Fruit fly (Drosophila melanogaster) whole organism, wandering third instar larva: ENCODE data around the gene rdx.
A peak's percentile ranks its signal among the peaks of the same experiment; 100 is the strongest.

Source experiments
- Abd-B ChIP-seq: fragments of >200 bp; optimal IDR thresholded peaks from 2 replicates; lab custom pipeline; 2017; ENCODE audit warnings: missing biosample characterization, missing genetic modification characterization
- CG32264 ChIP-seq: fragments of 200-800 bp; sonication (Bioruptor generic); optimal IDR thresholded peaks from 2 replicates; lab custom pipeline; 2016; ENCODE audit warnings: missing biosample characterization, missing genetic modification characterization
- CG9705 ChIP-seq: fragments of 200-800 bp; sonication (Bioruptor generic); optimal IDR thresholded peaks from 2 replicates; lab custom pipeline; 2018; ENCODE audit warnings: missing biosample characterization, mild to moderate bottlenecking, missing genetic modification characterization
- CrebA ChIP-seq: fragments of 200-800 bp; sonication (Bioruptor generic); optimal IDR thresholded peaks from 2 replicates; lab custom pipeline; 2016; ENCODE audit warnings: missing biosample characterization, mild to moderate bottlenecking, missing genetic modification characterization, borderline replicate concordance
- Dfd ChIP-seq: fragments of >200 bp; optimal IDR thresholded peaks from 2 replicates; lab custom pipeline; 2017; ENCODE audit warnings: missing biosample characterization, missing genetic modification characterization
- Dif ChIP-seq: fragments of 200-275, 200-300 bp; sonication (Bioruptor generic); optimal IDR thresholded peaks from 2 replicates; lab custom pipeline; 2018; ENCODE audit warnings: missing biosample characterization, missing genetic modification characterization; ENCODE audit not compliant: partially characterized antibody
- GATAd ChIP-seq: sonication (Bioruptor generic); optimal IDR thresholded peaks from 2 replicates; lab custom pipeline; 2016; ENCODE audit warnings: missing biosample characterization, missing genetic modification characterization
- HLH106 ChIP-seq: fragments of 200-800 bp; optimal IDR thresholded peaks from 3 replicates; lab custom pipeline; 2019; ENCODE audit warnings: missing biosample characterization, mild to moderate bottlenecking, missing genetic modification characterization, moderate library complexity
- Hnf4 ChIP-seq: fragments of 200-800 bp; sonication (Bioruptor generic); optimal IDR thresholded peaks from 2 replicates; lab custom pipeline; 2016; ENCODE audit warnings: missing biosample characterization, mild to moderate bottlenecking, missing genetic modification characterization
- Hr78 ChIP-seq: fragments of >200 bp; optimal IDR thresholded peaks from 2 replicates; lab custom pipeline; 2017; ENCODE audit warnings: missing biosample characterization, missing genetic modification characterization
- Hr83 ChIP-seq: fragments of 200-300 bp; sonication (Bioruptor generic); optimal IDR thresholded peaks from 2 replicates; lab custom pipeline; 2016; ENCODE audit warnings: missing biosample characterization, mild to moderate bottlenecking, missing genetic modification characterization, moderate library complexity; ENCODE audit not compliant: poor library complexity, severe bottlenecking
- Jra ChIP-seq: sonication (Bioruptor generic); optimal IDR thresholded peaks from 2 replicates; lab custom pipeline; 2016; ENCODE audit warnings: missing biosample characterization, missing genetic modification characterization
- Mio ChIP-seq: sonication (Bioruptor generic); optimal IDR thresholded peaks from 2 replicates; lab custom pipeline; 2016; ENCODE audit warnings: missing biosample characterization, missing genetic modification characterization
- N ChIP-seq: fragments of >200 bp; optimal IDR thresholded peaks from 2 replicates; lab custom pipeline; 2018; ENCODE audit warnings: missing biosample characterization, missing external identifiers, missing genetic modification characterization
- OdsH ChIP-seq: fragments of 200-800 bp; sonication (Bioruptor generic); optimal IDR thresholded peaks from 2 replicates; lab custom pipeline; 2016; ENCODE audit warnings: missing biosample characterization, mild to moderate bottlenecking, missing genetic modification characterization
- Rel ChIP-seq, 2 experiments: fragments of 200-800 bp; sonication (Bioruptor generic) in 1 of 2; optimal IDR thresholded peaks; 2 replicates in 1 of 2; 3 replicates in 1 of 2; lab custom pipeline; 2016 to 2019; ENCODE audit warnings: mild to moderate bottlenecking in 2 of 2, missing biosample characterization in 2 of 2, missing genetic modification characterization in 2 of 2, moderate library complexity in 1 of 2
- Sp1 ChIP-seq: fragments of 200-800 bp; sonication (Bioruptor generic); optimal IDR thresholded peaks from 3 replicates; lab custom pipeline; 2019; ENCODE audit warnings: missing biosample characterization, mild to moderate bottlenecking, missing genetic modification characterization, moderate library complexity
- Vsx2 ChIP-seq: fragments of 200-300, 225-300 bp; sonication (Bioruptor generic); optimal IDR thresholded peaks from 2 replicates; lab custom pipeline; 2018; ENCODE audit warnings: missing biosample characterization, missing genetic modification characterization; ENCODE audit not compliant: partially characterized antibody
- br ChIP-seq: fragments of 200-800 bp; sonication (Bioruptor generic); optimal IDR thresholded peaks from 2 replicates; lab custom pipeline; 2016; ENCODE audit warnings: missing biosample characterization, missing genetic modification characterization
- brk ChIP-seq: fragments of 200-800 bp; sonication (Bioruptor generic); optimal IDR thresholded peaks from 2 replicates; lab custom pipeline; 2016; ENCODE audit warnings: missing biosample characterization, mild to moderate bottlenecking, missing genetic modification characterization
- dl ChIP-seq, 2 experiments: fragments of 175-275, 200-275 bp in 1 of 2; fragments of 200-275 bp in 1 of 2; sonication (Bioruptor generic); optimal IDR thresholded peaks; lab custom pipeline; 2018; ENCODE audit warnings: mild to moderate bottlenecking in 2 of 2, missing biosample characterization in 2 of 2, missing genetic modification characterization in 2 of 2, moderate library complexity in 2 of 2; ENCODE audit not compliant: partially characterized antibody in 2 of 2, insufficient read depth in 1 of 2
- dsf ChIP-seq: sonication (Bioruptor generic); optimal IDR thresholded peaks from 2 replicates; lab custom pipeline; 2016; ENCODE audit warnings: missing biosample characterization, missing genetic modification characterization, borderline replicate concordance
- ey ChIP-seq: fragments of 200-800 bp; sonication (Bioruptor generic); optimal IDR thresholded peaks from 2 replicates; lab custom pipeline; 2016; ENCODE audit warnings: missing biosample characterization, missing genetic modification characterization
- fru ChIP-seq: fragments of 200-800 bp; sonication (Bioruptor generic); optimal IDR thresholded peaks from 3 replicates; lab custom pipeline; 2016; ENCODE audit warnings: missing biosample characterization, mild to moderate bottlenecking, missing genetic modification characterization
- h ChIP-seq: fragments of 200-800 bp; sonication (Bioruptor generic); optimal IDR thresholded peaks from 3 replicates; lab custom pipeline; 2016; ENCODE audit warnings: missing biosample characterization, mild to moderate bottlenecking, missing genetic modification characterization
- jim ChIP-seq: fragments of 175-275, 200-325 bp; sonication (Bioruptor generic); optimal IDR thresholded peaks from 2 replicates; lab custom pipeline; 2016; ENCODE audit warnings: missing biosample characterization, mild to moderate bottlenecking, missing genetic modification characterization
- lola ChIP-seq: fragments of >200 bp; optimal IDR thresholded peaks from 2 replicates; lab custom pipeline; 2017; ENCODE audit warnings: missing biosample characterization, missing genetic modification characterization
- pan ChIP-seq: fragments of >200 bp; optimal IDR thresholded peaks from 2 replicates; lab custom pipeline; 2017
- psq ChIP-seq: fragments of 200-800 bp; sonication (Bioruptor generic); optimal IDR thresholded peaks from 3 replicates; lab custom pipeline; 2017; ENCODE audit warnings: missing biosample characterization, mild to moderate bottlenecking, missing genetic modification characterization, moderate library complexity
- rgr ChIP-seq: fragments of 200-800 bp; sonication (Bioruptor generic); optimal IDR thresholded peaks from 3 replicates; lab custom pipeline; 2016; ENCODE audit warnings: missing biosample characterization, mild to moderate bottlenecking, missing genetic modification characterization
- sage ChIP-seq: fragments of 200-800 bp; sonication (Bioruptor generic); optimal IDR thresholded peaks from 2 replicates; lab custom pipeline; 2016; ENCODE audit warnings: missing biosample characterization, mild to moderate bottlenecking, missing genetic modification characterization
- sv ChIP-seq: fragments of 200-800 bp; sonication (Bioruptor generic); optimal IDR thresholded peaks from 3 replicates; lab custom pipeline; 2016; ENCODE audit warnings: missing biosample characterization, missing genetic modification characterization
- tai ChIP-seq: sonication (Bioruptor generic); optimal IDR thresholded peaks from 2 replicates; lab custom pipeline; 2016; ENCODE audit warnings: missing biosample characterization, missing genetic modification characterization
- usp ChIP-seq: fragments of >200 bp; optimal IDR thresholded peaks from 2 replicates; lab custom pipeline; 2017; ENCODE audit warnings: missing biosample characterization, missing genetic modification characterization
- woc ChIP-seq: sonication (Bioruptor generic); optimal IDR thresholded peaks from 2 replicates; lab custom pipeline; 2016; ENCODE audit warnings: missing biosample characterization, mild to moderate bottlenecking, missing genetic modification characterization

The rdx gene

dm6 chr3R:14016758-14017406, 15.0 kb downstream of the rdx start:
- TF ChIP-seq sv (GFP tag; lab: Kevin White, UChicago) (peak; percentile 42), Vsx2 (GFP tag; lab: Kevin White, UChicago) (no peak), OdsH (GFP tag; lab: Kevin White, UChicago) (no peak)

dm6 chr3R:14014580-14014979, 17.3 kb downstream of the rdx start:
- no peak for TF ChIP-seq dl (GFP tag; optimal IDR thresholded peaks at IDR 0.05; lab: Kevin White, UChicago; ENCODE audit: insufficient read depth in 1 of 2, partially characterized antibody in 2 of 2)
- no peak for TF ChIP-seq Hnf4 (GFP tag; lab: Kevin White, UChicago)
- TF ChIP-seq fru (GFP tag; lab: Kevin White, UChicago) = no peak
- TF ChIP-seq h (GFP tag; lab: Kevin White, UChicago) = no peak
- no peak for TF ChIP-seq woc (GFP tag; lab: Kevin White, UChicago)
- no peak for TF ChIP-seq Rel (GFP tag; optimal IDR thresholded peaks at IDR 0.05; lab: Kevin White, UChicago)
- no peak for TF ChIP-seq Rel (tag; optimal IDR thresholded peaks at IDR 0.05; lab: Kevin White, UChicago)
- TF ChIP-seq CG32264 (GFP tag; lab: Kevin White, UChicago) = no peak
- no peak for TF ChIP-seq pan
- no peak for TF ChIP-seq lola (GFP tag; lab: Kevin White, UChicago)
- no peak for TF ChIP-seq Jra (GFP tag; lab: Kevin White, UChicago)
- TF ChIP-seq Hr78 = no peak
- TF ChIP-seq rgr (GFP tag; lab: Kevin White, UChicago) = no peak
- TF ChIP-seq Abd-B (GFP tag; lab: Kevin White, UChicago) = no peak
- no peak for TF ChIP-seq Dfd (GFP tag; lab: Kevin White, UChicago)
- no peak for TF ChIP-seq brk (GFP tag; lab: Kevin White, UChicago)
- no peak for TF ChIP-seq CrebA (GFP tag; lab: Kevin White, UChicago)
- no peak for TF ChIP-seq psq (GFP tag; lab: Kevin White, UChicago)
- TF ChIP-seq Vsx2 (GFP tag; lab: Kevin White, UChicago) = no peak
- no peak for TF ChIP-seq N
- no peak for TF ChIP-seq HLH106 (tag; lab: Kevin White, UChicago)

dm6 chr3R:14013827-14014488, 17.9 kb downstream of the rdx start:
- no peak for TF ChIP-seq psq (GFP tag; lab: Kevin White, UChicago)
- TF ChIP-seq ey = no peak
- TF ChIP-seq sage (GFP tag; lab: Kevin White, UChicago) = no peak
- no peak for TF ChIP-seq usp (GFP tag; lab: Kevin White, UChicago)
- no peak for TF ChIP-seq Mio (GFP tag; lab: Kevin White, UChicago)
- TF ChIP-seq Vsx2 (GFP tag; lab: Kevin White, UChicago) = no peak
- no peak for TF ChIP-seq CG9705 (GFP tag; lab: Kevin White, UChicago)
- TF ChIP-seq Hnf4 (GFP tag; lab: Kevin White, UChicago) = no peak
- TF ChIP-seq lola (GFP tag; lab: Kevin White, UChicago) = no peak
- no peak for TF ChIP-seq dsf
- TF ChIP-seq woc (GFP tag; lab: Kevin White, UChicago) = no peak
- TF ChIP-seq N = no peak

dm6 chr3R:14012478-14013146, 19.2 kb downstream of the rdx start:
- TF ChIP-seq pan = no peak
- TF ChIP-seq HLH106 (tag; lab: Kevin White, UChicago) = peak; percentile 66
- peak; percentile 61 for TF ChIP-seq rgr (GFP tag; lab: Kevin White, UChicago)
- peak; percentile 49 for TF ChIP-seq Sp1 (GFP tag; lab: Kevin White, UChicago)
- TF ChIP-seq sv (GFP tag; lab: Kevin White, UChicago) = peak; percentile 69
- TF ChIP-seq h (GFP tag; lab: Kevin White, UChicago) = peak; percentile 93
- no peak for TF ChIP-seq Rel (GFP tag; optimal IDR thresholded peaks at IDR 0.05; lab: Kevin White, UChicago)
- no peak for TF ChIP-seq Rel (tag; optimal IDR thresholded peaks at IDR 0.05; lab: Kevin White, UChicago)
- peak; percentile 49 for TF ChIP-seq ey
- no peak for TF ChIP-seq Jra (GFP tag; lab: Kevin White, UChicago)
- TF ChIP-seq br = peak; percentile 46
- TF ChIP-seq CrebA (GFP tag; lab: Kevin White, UChicago) = no peak
- no peak for TF ChIP-seq CG9705 (GFP tag; lab: Kevin White, UChicago)
- TF ChIP-seq Hr83 (GFP tag; lab: Kevin White, UChicago) = peak; percentile 36
- no peak for TF ChIP-seq jim (GFP tag; lab: Kevin White, UChicago)
- TF ChIP-seq GATAd (GFP tag; lab: Kevin White, UChicago) = no peak
- no peak for TF ChIP-seq lola (GFP tag; lab: Kevin White, UChicago)
- peak; percentile 6 for TF ChIP-seq CG32264 (GFP tag; lab: Kevin White, UChicago)
- TF ChIP-seq Hr78 = no peak
- peak; percentile 21 for TF ChIP-seq psq (GFP tag; lab: Kevin White, UChicago)
- TF ChIP-seq Dif (GFP tag; lab: Kevin White, UChicago) = no peak
- no peak for TF ChIP-seq dl (GFP tag; optimal IDR thresholded peaks at IDR 0.05; lab: Kevin White, UChicago; ENCODE audit: insufficient read depth in 1 of 2, partially characterized antibody in 2 of 2)
- no peak for TF ChIP-seq Dfd (GFP tag; lab: Kevin White, UChicago)
- TF ChIP-seq Mio (GFP tag; lab: Kevin White, UChicago) = no peak
- peak; percentile 83 for TF ChIP-seq woc (GFP tag; lab: Kevin White, UChicago)
- TF ChIP-seq sage (GFP tag; lab: Kevin White, UChicago) = peak; percentile 79
- no peak for TF ChIP-seq Abd-B (GFP tag; lab: Kevin White, UChicago)
- TF ChIP-seq tai (GFP tag; lab: Kevin White, UChicago) = no peak
- no peak for TF ChIP-seq Vsx2 (GFP tag; lab: Kevin White, UChicago)
- no peak for TF ChIP-seq dsf
- peak; percentile 82 for TF ChIP-seq fru (GFP tag; lab: Kevin White, UChicago)
